Fruit fly (Drosophila melanogaster): ENCODE measurements around the gene comt.

Gene comt

DNA sequence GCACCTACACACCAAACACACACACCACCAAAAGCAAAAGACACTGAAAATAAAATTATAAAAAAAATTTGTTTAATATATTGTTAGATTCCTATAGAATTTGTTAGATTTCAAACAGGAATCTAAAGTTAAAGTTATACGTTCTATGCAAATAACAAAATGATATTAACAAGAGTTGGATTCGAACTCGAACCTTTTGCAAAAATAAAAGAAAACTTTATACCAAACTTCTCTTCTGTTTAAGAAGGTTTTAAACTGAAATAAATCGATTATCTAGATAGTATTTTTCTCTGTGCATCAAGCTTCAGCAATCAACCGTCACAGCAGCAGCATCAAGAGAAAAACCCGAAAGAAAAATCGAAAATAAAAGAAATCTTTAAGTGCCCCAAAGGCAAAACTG is 32.3 kb upstream of the comt start (continued):
- TF ChIP-seq sisA (GFP tag; IDR thresholded peaks at IDR 0.05) (no peak), CG30431 (GFP tag; optimal IDR thresholded peaks at IDR 0.05) (no peak), CG12391 (tag; optimal IDR thresholded peaks at IDR 0.05) (peak; percentile 50), cas (GFP tag; IDR thresholded peaks at IDR 0.05) (no peak), pum (GFP tag; optimal IDR thresholded peaks at IDR 0.05) (no peak), Hr51 (GFP tag; optimal IDR thresholded peaks at IDR 0.05) (peak in 1 of 2 experiments; percentile 66), CG1024 (GFP tag; IDR thresholded peaks at IDR 0.05) (no peak), sd (tag; optimal IDR thresholded peaks at IDR 0.05) (no peak), tap (tag; optimal IDR thresholded peaks at IDR 0.05) (peak; percentile 41), CG15696 (tag; optimal IDR thresholded peaks at IDR 0.05) (no peak), danr (GFP tag; IDR thresholded peaks at IDR 0.05) (no peak), Dip3 (GFP tag; optimal IDR thresholded peaks at IDR 0.05) (no peak), CG15011 (GFP tag; optimal IDR thresholded peaks at IDR 0.05) (no peak), CG16815 (GFP tag; optimal IDR thresholded peaks at IDR 0.05) (no peak), chm (GFP tag; IDR thresholded peaks at IDR 0.05) (no peak), lilli (GFP tag; optimal IDR thresholded peaks at IDR 0.05) (no peak), Dad (GFP tag; optimal IDR thresholded peaks at IDR 0.05) (no peak), CG18011 (GFP tag; optimal IDR thresholded peaks at IDR 0.05) (no peak), CG3407 (GFP tag; optimal IDR thresholded peaks at IDR 0.05) (no peak), Sox102F (GFP tag; optimal IDR thresholded peaks at IDR 0.05) (peak; percentile 72), CG15073 (GFP tag; optimal IDR thresholded peaks at IDR 0.05) (no peak), CG3838 (GFP tag; optimal IDR thresholded peaks at IDR 0.05) (no peak), crol (GFP tag; IDR thresholded peaks at IDR 0.05) (0 out of 2 replicates have a peak, but pooled peaks have one; percentile 11), Atf3 (GFP tag; optimal IDR thresholded peaks at IDR 0.05) (no peak), nerfin-1 (tag; optimal IDR thresholded peaks at IDR 0.05) (peak; percentile 6), CG1647 (GFP tag; optimal IDR thresholded peaks at IDR 0.05) (no peak), zf30C (GFP tag; optimal IDR thresholded peaks at IDR 0.05) (no peak), CG10366 (GFP tag; IDR thresholded peaks at IDR 0.05) (no peak), Deaf1 (tag; optimal IDR thresholded peaks at IDR 0.05) (no peak), CG14965 (GFP tag; optimal IDR thresholded peaks at IDR 0.05; ENCODE audit: borderline replicate concordance) (no peak), CG34422 (GFP tag; IDR thresholded peaks at IDR 0.05) (no peak), Meics (GFP tag; optimal IDR thresholded peaks at IDR 0.05) (peak; percentile 22), dmrt11E (tag; optimal IDR thresholded peaks at IDR 0.05) (peak; percentile 49), CG14860 (GFP tag; IDR thresholded peaks at IDR 0.05; ENCODE audit: partially characterized antibody) (no peak), CG4854 (GFP tag; optimal IDR thresholded peaks at IDR 0.05) (no peak), ase (GFP tag; IDR thresholded peaks at IDR 0.05) (no peak), Dbx (GFP tag; IDR thresholded peaks at IDR 0.05) (no peak), dmrt99B (tag; optimal IDR thresholded peaks at IDR 0.05) (peak; percentile 70), Drgx (GFP tag; IDR thresholded peaks at IDR 0.05) (peak; percentile 55; the same call in 1 of the 2 replicates), CG6765 (GFP tag; optimal IDR thresholded peaks at IDR 0.05) (no peak), CG15514 (GFP tag; optimal IDR thresholded peaks at IDR 0.05) (no peak), Oaz (GFP tag; IDR thresholded peaks at IDR 0.05) (no peak), HLH54F (GFP tag; optimal IDR thresholded peaks at IDR 0.05) (no peak), Tbp (GFP tag; optimal IDR thresholded peaks at IDR 0.05) (no peak), NC2β (GFP tag; optimal IDR thresholded peaks at IDR 0.05) (no peak), Xbp1 (GFP tag; optimal IDR thresholded peaks at IDR 0.05) (peak; percentile 5), cad (GFP tag; optimal IDR thresholded peaks at IDR 0.05) (no peak), PHDP (tag; optimal IDR thresholded peaks at IDR 0.05) (peak; percentile 14), gem (tag; optimal IDR thresholded peaks at IDR 0.05) (peak; percentile 70), bigmax (GFP tag; optimal IDR thresholded peaks at IDR 0.05) (no peak), Dfd (GFP tag; optimal IDR thresholded peaks at IDR 0.05) (no peak), Sox100B (GFP tag; optimal IDR thresholded peaks at IDR 0.05) (peak; percentile 66)
